Fruit fly (Drosophila melanogaster) whole organism: ENCODE results near the gene CG7215.

Experiments
- CG8478 ChIP-seq: fragments of >200 bp; optimal IDR thresholded peaks from 2 replicates; lab custom pipeline; 2018; ENCODE audit warnings: inconsistent platforms
- pan ChIP-seq: fragments of >200 bp; optimal IDR thresholded peaks from 2 replicates; lab custom pipeline; 2017
- psq ChIP-seq: fragments of >200 bp; optimal IDR thresholded peaks from 2 replicates; lab custom pipeline; 2017
- usp ChIP-seq: fragments of >200 bp; optimal IDR thresholded peaks from 2 replicates; lab custom pipeline; 2017; ENCODE audit warnings: missing biosample characterization, missing genetic modification characterization, mixed read lengths

dm6 chr3R:18208479-18208878 is 41.4 kb upstream of the CG7215 start, which contains the start of gene CG44158:
- TF ChIP-seq usp (no peak), CG8478 (lab: Kevin White, UChicago) (no peak), psq (lab: Kevin White, UChicago) (no peak), pan (lab: Kevin White, UChicago) (no peak)
